Worm (Caenorhabditis elegans) whole organism, late embryonic: ENCODE measurements around the gene nhr-283.
"Not testable (repeated sequence)": the region's sequence is repeated elsewhere in the genome, so short reads cannot be mapped to it uniquely, and the experiment has no call there.

Experiments
- C08G9.2 ChIP-seq: sonication (generic microtip); optimal IDR thresholded peaks from 2 replicates; lab custom pipeline; 2016; ENCODE audit warnings: mild to moderate bottlenecking, missing genetic modification characterization, moderate library complexity, missing compliant biosample characterization
- ama-1 ChIP-seq: fragments of 150-350 bp; optimal IDR thresholded peaks from 2 replicates; lab custom pipeline; 2014
- ceh-18 ChIP-seq: sonication (generic microtip); optimal IDR thresholded peaks from 2 replicates; lab custom pipeline; 2016; ENCODE audit warnings: missing genetic modification characterization, missing compliant biosample characterization
- ceh-9 ChIP-seq: sonication (generic microtip); optimal IDR thresholded peaks from 2 replicates; lab custom pipeline; 2016; ENCODE audit warnings: mild to moderate bottlenecking, missing genetic modification characterization, inconsistent platforms, missing compliant biosample characterization
- che-1 ChIP-seq: sonication (generic microtip); optimal IDR thresholded peaks from 2 replicates; lab custom pipeline; 2016; ENCODE audit warnings: mild to moderate bottlenecking, missing genetic modification characterization, missing compliant biosample characterization
- elt-2 ChIP-seq: sonication (generic microtip); optimal IDR thresholded peaks from 2 replicates; lab custom pipeline; 2016; ENCODE audit warnings: missing genetic modification reagents, missing genetic modification characterization, missing compliant biosample characterization
- hlh-30 ChIP-seq: sonication (generic microtip); optimal IDR thresholded peaks from 2 replicates; lab custom pipeline; 2017; ENCODE audit warnings: antibody characterized with exemption, missing genetic modification characterization, missing compliant biosample characterization; ENCODE audit not compliant: insufficient read depth
- madf-2 ChIP-seq: sonication (generic microtip); optimal IDR thresholded peaks from 2 replicates; lab custom pipeline; 2017; ENCODE audit warnings: missing genetic modification characterization, missing compliant biosample characterization
- pqm-1 ChIP-seq: sonication (generic microtip); optimal IDR thresholded peaks from 2 replicates; lab custom pipeline; 2016; ENCODE audit warnings: missing genetic modification characterization, missing compliant biosample characterization
- sox-2 ChIP-seq: fragments of 200-800 bp; sonication (Bioruptor generic); IDR thresholded peaks from 2 replicates; pipeline ENCODE4 v1.3.6; 2022; ENCODE audit warnings: missing genetic modification reagents, missing genetic modification characterization, missing compliant biosample characterization

DNA sequence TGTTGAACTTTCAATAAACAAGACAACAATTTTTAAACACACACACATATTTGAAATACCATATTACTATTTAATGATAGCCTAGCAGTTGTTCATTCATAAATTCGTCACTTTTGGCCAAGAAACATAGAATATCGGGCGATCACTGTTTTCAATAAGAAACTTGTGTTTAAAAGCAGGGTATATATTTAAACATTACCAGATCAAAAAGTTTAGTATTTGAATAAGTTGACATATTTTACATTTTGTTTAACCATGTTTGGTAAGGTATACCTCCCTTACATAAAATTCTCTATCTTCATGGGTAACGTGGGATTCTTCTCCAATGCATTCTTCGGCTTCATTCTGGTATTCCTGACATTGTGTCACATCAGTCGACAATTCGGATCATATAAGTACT is 21.8 kb downstream of the nhr-283 start, which contains the start of gene str-8:
- not testable (repeated sequence) for TF ChIP-seq hlh-30 (tag; lab: Kevin White, UChicago); pqm-1 (tag; lab: Kevin White, UChicago); madf-2 (tag; lab: Kevin White, UChicago); C08G9.2 (tag; lab: Kevin White, UChicago); elt-2 (tag; lab: Kevin White, UChicago); sox-2 (GFP tag; lab: Robert Waterston, UW); ama-1 (lab: Kevin White, UChicago); ceh-9 (tag; lab: Kevin White, UChicago); che-1 (tag; lab: Kevin White, UChicago); ceh-18 (tag; lab: Kevin White, UChicago)
